Worm (Caenorhabditis elegans) whole organism, early embryonic: Measurements from ENCODE around the gene Y97E10AR.6.
A peak's percentile ranks its signal among the peaks of the same experiment; 100 is the strongest.

ENCODE experiments used
- B0310.2 ChIP-seq: sonication (generic microtip); optimal IDR thresholded peaks from 2 replicates; lab custom pipeline; 2016; ENCODE audit warnings: mild to moderate bottlenecking, missing genetic modification characterization, missing compliant biosample characterization
- F13C5.2 ChIP-seq: sonication (generic microtip); optimal IDR thresholded peaks from 2 replicates; lab custom pipeline; 2017; ENCODE audit warnings: mild to moderate bottlenecking, missing genetic modification characterization, inconsistent platforms, missing compliant biosample characterization
- aly-1 ChIP-seq: sonication (generic microtip); optimal IDR thresholded peaks from 2 replicates; lab custom pipeline; 2016; ENCODE audit warnings: missing genetic modification characterization, missing compliant biosample characterization
- ama-1 ChIP-seq: fragments of 150-350 bp; optimal IDR thresholded peaks from 2 replicates; lab custom pipeline; 2014
- ceh-13 ChIP-seq: fragments of 200-800 bp; sonication (Bioruptor generic); optimal IDR thresholded peaks from 2 replicates; lab custom pipeline; 2018; ENCODE audit warnings: mild to moderate bottlenecking, missing genetic modification characterization, missing compliant biosample characterization
- ceh-36 ChIP-seq: sonication (generic microtip); optimal IDR thresholded peaks from 2 replicates; lab custom pipeline; 2016; ENCODE audit warnings: missing genetic modification characterization, inconsistent platforms, missing compliant biosample characterization
- ets-7 ChIP-seq: sonication (generic microtip); optimal IDR thresholded peaks from 2 replicates; lab custom pipeline; 2016; ENCODE audit warnings: missing genotype, missing genetic modification characterization, missing compliant biosample characterization
- flt-1 ChIP-seq: fragments of 200-800 bp; sonication (Bioruptor generic); IDR thresholded peaks from 2 replicates; pipeline ENCODE4 v1.3.6; 2022; ENCODE audit warnings: missing genetic modification characterization, missing compliant biosample characterization
- hmbx-1 ChIP-seq: sonication (generic microtip); optimal IDR thresholded peaks from 2 replicates; lab custom pipeline; 2016; ENCODE audit warnings: mild to moderate bottlenecking, missing genetic modification characterization, missing compliant biosample characterization
- hmg-4 ChIP-seq: fragments of 200-800 bp; sonication (Bioruptor generic); optimal IDR thresholded peaks from 2 replicates; lab custom pipeline; 2018; ENCODE audit warnings: mild to moderate bottlenecking, missing genetic modification characterization, missing compliant biosample characterization
- hnd-1 ChIP-seq: sonication (generic microtip); optimal IDR thresholded peaks from 2 replicates; lab custom pipeline; 2016; ENCODE audit warnings: missing genetic modification characterization, missing compliant biosample characterization
- pes-1 ChIP-seq: fragments of 200-800 bp; sonication (Bioruptor generic); IDR thresholded peaks from 2 replicates; pipeline ENCODE4 v1.3.6; 2022; ENCODE audit warnings: missing genetic modification reagents, missing genetic modification characterization, missing compliant biosample characterization
- scrt-1 ChIP-seq: fragments of 200-800 bp; sonication (Bioruptor generic); IDR thresholded peaks from 2 replicates; pipeline ENCODE4 v1.3.6; 2022; ENCODE audit warnings: missing genetic modification characterization, missing compliant biosample characterization
- sea-1 ChIP-seq: fragments of 200-800 bp; sonication (Bioruptor generic); conservative IDR thresholded peaks from 2 replicates; pipeline ENCODE4 v1.3.6; 2022; ENCODE audit warnings: missing genetic modification characterization, missing compliant biosample characterization
- tbx-11 ChIP-seq: fragments of 200-800 bp; sonication (Bioruptor generic); IDR thresholded peaks from 2 replicates; pipeline ENCODE4 v1.3.6; 2022; ENCODE audit warnings: missing genetic modification characterization, missing compliant biosample characterization
- tbx-37 ChIP-seq: fragments of 200-800 bp; sonication (Bioruptor generic); conservative IDR thresholded peaks from 2 replicates; pipeline ENCODE4 v1.3.6; 2022; ENCODE audit warnings: missing genetic modification reagents, missing genetic modification characterization, missing compliant biosample characterization
- tra-4 ChIP-seq: sonication (generic microtip); optimal IDR thresholded peaks from 2 replicates; lab custom pipeline; 2017; ENCODE audit warnings: missing genetic modification characterization, missing compliant biosample characterization

Gene Y97E10AR.6

DNA sequence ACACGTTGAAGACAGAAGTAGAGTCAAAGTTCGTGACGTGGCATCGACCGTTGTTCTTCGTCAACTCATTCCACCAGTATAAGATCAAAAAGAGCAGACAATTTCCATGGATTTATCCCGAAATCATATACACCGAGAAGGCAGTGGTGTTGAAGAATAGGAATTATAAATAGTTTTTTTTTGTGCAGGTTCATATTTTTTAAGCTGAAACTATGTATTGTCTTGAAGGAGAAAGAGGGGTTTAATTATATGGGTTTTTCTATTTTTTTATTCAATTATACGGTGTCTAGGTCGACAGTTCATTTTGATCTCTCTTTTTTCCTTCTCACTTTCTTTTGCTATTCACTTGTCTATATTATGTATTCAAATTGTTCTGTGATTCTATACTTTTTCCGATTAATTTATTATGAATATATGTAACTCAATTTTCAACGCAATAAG, 25.4 kb upstream of the Y97E10AR.6 start:
- TF ChIP-seq B0310.2 (peak; percentile 41), hmg-4 (GFP tag; lab: Kevin White, UChicago) (no peak), flt-1 (GFP tag; lab: Robert Waterston, UW) (peak; percentile 13; the same call in 1 of the 2 replicates), ceh-36 (no peak), ama-1 (lab: Kevin White, UChicago) (peak; percentile 62), F13C5.2 (no peak), hnd-1 (tag; lab: Kevin White, UChicago) (no peak)

DNA sequence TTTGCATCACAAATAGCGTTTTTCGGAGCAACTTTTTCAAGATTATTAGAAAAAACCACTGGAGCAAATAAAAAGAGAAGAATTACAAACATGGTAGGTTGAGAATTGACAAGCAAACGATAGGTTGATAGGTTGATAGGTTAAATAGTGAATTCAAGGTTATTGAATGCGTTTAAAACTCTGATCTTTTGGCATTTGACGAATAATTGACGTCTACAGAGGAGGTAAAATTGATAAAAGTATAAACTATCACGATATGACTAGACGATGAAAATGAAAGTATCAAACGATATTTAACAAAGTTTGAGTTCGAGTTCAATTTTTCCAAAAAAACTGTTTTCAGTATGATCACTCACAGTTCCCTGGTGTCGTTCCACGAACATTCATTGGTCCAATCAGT, 22.2 kb upstream of the Y97E10AR.6 start, which contains the start of gene ZC513.14:
TSS of gene ZC513.14 (minus strand) at position 101 of the 400 bp plus-strand sequence.
- no peak for TF ChIP-seq hmg-4 (GFP tag; lab: Kevin White, UChicago)
- TF ChIP-seq flt-1 (GFP tag; lab: Robert Waterston, UW) = no peak
- no peak for TF ChIP-seq ets-7
- no peak for TF ChIP-seq sea-1 (GFP tag; lab: Robert Waterston, UW)
- no peak for TF ChIP-seq tbx-11 (GFP tag; lab: Robert Waterston, UW)
- no peak for TF ChIP-seq ama-1 (lab: Kevin White, UChicago)
- TF ChIP-seq pes-1 = no peak
- no peak for TF ChIP-seq hnd-1 (tag; lab: Kevin White, UChicago)
- no peak for TF ChIP-seq tbx-37 (GFP tag; lab: Robert Waterston, UW)
- TF ChIP-seq tra-4 = no peak
- TF ChIP-seq scrt-1 (GFP tag; lab: Robert Waterston, UW) = no peak
- no peak for TF ChIP-seq hmbx-1 (tag; lab: Kevin White, UChicago)
- TF ChIP-seq ceh-36 = no peak
- no peak for TF ChIP-seq B0310.2
- TF ChIP-seq F13C5.2 = no peak

DNA sequence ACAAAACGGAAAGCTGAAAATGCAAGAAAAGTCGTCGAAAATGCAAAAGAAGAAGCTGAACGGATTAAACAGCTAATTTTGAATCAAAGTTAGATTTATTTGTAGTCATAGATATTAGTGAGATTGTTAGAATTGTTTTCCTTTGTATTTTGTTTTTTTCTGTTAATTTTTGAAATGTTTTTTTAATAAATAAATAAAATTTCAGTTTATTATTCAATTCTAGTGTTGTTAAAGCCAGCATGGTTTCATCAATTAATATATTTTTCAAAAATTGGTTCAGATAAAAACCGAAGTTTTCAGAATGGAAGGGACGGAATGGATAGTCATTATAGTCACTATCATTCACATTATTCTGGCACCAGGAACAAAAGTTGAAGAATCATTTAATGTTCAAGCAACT, 21.1 kb upstream of the Y97E10AR.6 start, which contains the start of gene algn-12:
TSS of gene algn-12 (plus strand) at position 301 of the 400 bp plus-strand sequence.
- no peak for TF ChIP-seq ceh-36
- no peak for TF ChIP-seq B0310.2
- no peak for TF ChIP-seq hnd-1 (tag; lab: Kevin White, UChicago)
- no peak for TF ChIP-seq sea-1 (GFP tag; lab: Robert Waterston, UW)
- no peak for TF ChIP-seq pes-1
- TF ChIP-seq scrt-1 (GFP tag; lab: Robert Waterston, UW) = no peak
- TF ChIP-seq tbx-37 (GFP tag; lab: Robert Waterston, UW) = no peak
- TF ChIP-seq tbx-11 (GFP tag; lab: Robert Waterston, UW) = no peak
- no peak for TF ChIP-seq ama-1 (lab: Kevin White, UChicago)
- TF ChIP-seq flt-1 (GFP tag; lab: Robert Waterston, UW) = no peak
- TF ChIP-seq ets-7 = no peak
- TF ChIP-seq ceh-13 (GFP tag; lab: Kevin White, UChicago) = no peak
- no peak for TF ChIP-seq aly-1 (tag; lab: Kevin White, UChicago)
- TF ChIP-seq tra-4 = no peak
- no peak for TF ChIP-seq hmbx-1 (tag; lab: Kevin White, UChicago)

DNA sequence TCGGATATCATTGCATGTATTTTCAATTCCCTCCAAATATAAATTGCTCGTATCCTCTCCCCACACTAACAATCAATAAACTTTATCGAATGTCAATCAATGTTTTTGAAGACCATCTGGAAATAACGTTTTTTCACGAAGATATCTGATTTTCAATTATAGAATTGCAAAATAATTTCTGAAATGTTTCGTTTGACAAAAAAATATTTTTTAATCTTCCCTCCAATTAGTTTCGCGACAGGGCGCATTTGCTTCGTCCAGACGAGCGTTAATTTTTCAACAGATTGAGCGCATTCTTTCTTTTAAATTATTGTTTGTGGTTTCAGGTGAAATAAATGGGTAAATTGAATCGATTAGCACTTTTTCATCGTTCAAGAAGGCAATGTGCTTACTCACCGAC, 17.4 kb upstream of the Y97E10AR.6 start, which contains the start of gene vars-1:
TSS of gene vars-1 (plus strand) at position 291 of the 400 bp plus-strand sequence.
- no peak for TF ChIP-seq ceh-13 (GFP tag; lab: Kevin White, UChicago)

DNA sequence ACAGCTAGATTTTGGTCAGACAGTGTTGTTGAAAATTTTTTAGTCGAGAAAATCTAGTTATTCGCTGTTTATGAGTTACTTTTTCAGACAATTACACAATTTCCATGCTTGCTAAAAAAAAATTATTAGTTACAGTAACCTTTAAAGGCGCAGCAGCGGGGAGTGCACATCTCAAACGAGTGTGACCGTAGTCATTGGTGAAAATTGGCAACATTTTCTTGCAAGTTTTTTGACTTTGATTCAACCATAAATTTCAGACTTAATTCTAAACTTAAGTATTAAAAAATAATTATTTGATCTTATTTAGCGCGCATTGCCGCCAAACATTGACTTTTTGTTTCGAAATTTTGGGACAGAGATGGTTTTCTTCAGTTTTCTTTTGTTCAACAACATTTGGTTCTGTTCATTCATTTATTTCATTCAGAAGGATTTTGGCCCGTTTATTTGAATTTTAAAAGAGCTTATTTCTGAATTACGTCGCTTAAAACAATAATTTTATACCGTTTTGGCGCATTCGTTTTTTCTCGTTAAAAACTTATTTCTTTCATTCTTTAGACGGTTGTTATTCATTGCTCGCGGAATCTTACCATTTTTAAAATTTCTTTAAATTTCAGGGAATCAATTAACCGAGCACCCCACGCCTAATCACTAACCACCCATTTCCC, 15.2 kb upstream of the Y97E10AR.6 start, which contains the start of gene oma-2:
TSS of gene oma-2 (plus strand) at position 615 of the 665 bp plus-strand sequence.
- no peak for TF ChIP-seq tra-4
- TF ChIP-seq tbx-11 (GFP tag; lab: Robert Waterston, UW) = no peak
- no peak for TF ChIP-seq F13C5.2
- no peak for TF ChIP-seq hnd-1 (tag; lab: Kevin White, UChicago)

DNA sequence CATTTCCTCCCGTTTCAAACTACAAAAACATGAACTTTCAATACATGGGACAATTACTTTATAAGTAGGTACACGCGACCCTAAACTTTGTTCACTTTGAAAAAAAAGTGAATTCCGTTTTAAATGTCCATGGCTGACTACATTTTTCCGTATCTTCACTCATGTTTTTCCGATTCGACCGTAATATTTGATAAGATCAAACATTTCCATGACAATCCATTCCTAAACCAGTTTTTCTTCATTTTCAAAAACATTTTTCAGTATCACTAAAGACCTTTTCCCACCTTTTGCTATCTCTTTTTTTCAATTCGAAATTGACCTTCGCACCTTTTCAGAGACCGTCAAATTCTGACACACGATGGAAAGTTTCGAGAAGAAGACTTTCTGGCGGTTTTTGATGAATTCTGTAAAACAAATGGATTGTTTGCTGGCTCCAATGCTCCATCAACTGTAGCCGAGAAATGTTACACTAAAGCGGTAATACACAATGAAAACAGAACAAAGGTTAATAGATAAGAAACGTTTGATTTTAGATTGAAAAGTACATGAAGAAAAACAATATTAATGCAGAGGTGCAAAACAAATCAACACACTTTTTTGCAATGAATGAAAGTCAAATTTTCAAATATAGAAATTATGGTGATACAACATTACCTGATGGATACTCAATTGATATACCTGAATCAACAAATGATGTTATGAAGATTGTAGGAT, 13.8 kb upstream of the Y97E10AR.6 start:
- TF ChIP-seq sea-1 (GFP tag; lab: Robert Waterston, UW) (no peak), aly-1 (tag; lab: Kevin White, UChicago) (no peak), ceh-13 (GFP tag; lab: Kevin White, UChicago) (no peak), flt-1 (GFP tag; lab: Robert Waterston, UW) (no peak), tra-4 (no peak), tbx-11 (GFP tag; lab: Robert Waterston, UW) (no peak), tbx-37 (GFP tag; lab: Robert Waterston, UW) (no peak), pes-1 (no peak), ets-7 (no peak), ceh-36 (no peak), hnd-1 (tag; lab: Kevin White, UChicago) (no peak), ama-1 (lab: Kevin White, UChicago) (no peak), hmg-4 (GFP tag; lab: Kevin White, UChicago) (no peak), B0310.2 (no peak), hmbx-1 (tag; lab: Kevin White, UChicago) (no peak)

DNA sequence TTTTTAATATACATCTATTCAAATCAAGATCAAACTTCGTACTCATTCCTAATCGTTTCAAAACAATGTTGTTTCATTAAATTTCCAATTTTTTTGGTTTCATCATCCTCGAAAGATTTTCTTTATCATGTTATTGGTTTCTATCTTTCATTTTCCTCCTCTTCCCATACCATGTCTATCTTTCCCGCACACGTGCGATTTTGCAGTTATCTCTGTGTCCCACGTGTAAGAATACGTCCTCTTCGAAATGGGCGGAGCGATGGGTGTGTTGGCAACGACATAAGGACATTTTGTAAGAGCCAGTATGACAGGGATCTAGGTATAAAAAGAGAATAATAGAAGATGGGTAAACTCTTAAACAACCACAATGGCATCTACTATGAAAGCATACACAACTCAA, 12.6 kb upstream of the Y97E10AR.6 start, which contains the start of gene F43H9.4:
TSS of gene F43H9.4 (plus strand) at position 366 of the 400 bp plus-strand sequence.
- no peak for TF ChIP-seq tra-4
- no peak for TF ChIP-seq tbx-37 (GFP tag; lab: Robert Waterston, UW)
- TF ChIP-seq hmbx-1 (tag; lab: Kevin White, UChicago) = no peak
- no peak for TF ChIP-seq ceh-13 (GFP tag; lab: Kevin White, UChicago)
- TF ChIP-seq pes-1 = no peak
- no peak for TF ChIP-seq flt-1 (GFP tag; lab: Robert Waterston, UW)
- no peak for TF ChIP-seq hmg-4 (GFP tag; lab: Kevin White, UChicago)
- no peak for TF ChIP-seq ets-7
- no peak for TF ChIP-seq F13C5.2
- TF ChIP-seq aly-1 (tag; lab: Kevin White, UChicago) = no peak
- no peak for TF ChIP-seq ceh-36
- TF ChIP-seq tbx-11 (GFP tag; lab: Robert Waterston, UW) = no peak
- TF ChIP-seq scrt-1 (GFP tag; lab: Robert Waterston, UW) = no peak
